Fruit fly (Drosophila melanogaster): ENCODE measurements around the gene Sms.

The Sms gene

dm6 chr3L:12277054-12277879, at the start of gene Sms, which contains the start of gene INPP5E (continued):
- no peak for TF ChIP-seq Antp (GFP tag; optimal IDR thresholded peaks at IDR 0.05)
- peak; percentile 46 for TF ChIP-seq sens (GFP tag)
- no peak for TF ChIP-seq YL-1 (GFP tag; optimal IDR thresholded peaks at IDR 0.05)
- TF ChIP-seq unc-4 (GFP tag; IDR thresholded peaks at IDR 0.05; ENCODE audit: partially characterized antibody), result peak; percentile 82
- TF ChIP-seq ken (GFP tag; IDR thresholded peaks at IDR 0.05), result peak; percentile 49; the same call in 1 of the 3 replicates
- peak; percentile 62 for TF ChIP-seq Ssrp (tag; optimal IDR thresholded peaks at IDR 0.05)
- peak; percentile 73 for TF ChIP-seq trem (tag; optimal IDR thresholded peaks at IDR 0.05)
- no peak for TF ChIP-seq CG15011 (GFP tag; optimal IDR thresholded peaks at IDR 0.05)
- TF ChIP-seq CG6765 (GFP tag; optimal IDR thresholded peaks at IDR 0.05), result no peak
- TF ChIP-seq danr (GFP tag; IDR thresholded peaks at IDR 0.05), result no peak
- TF ChIP-seq CG1529 (GFP tag; optimal IDR thresholded peaks at IDR 0.05), result no peak
- no peak for TF ChIP-seq CG32767 (GFP tag; IDR thresholded peaks at IDR 0.05)
- TF ChIP-seq eve (GFP tag; optimal IDR thresholded peaks at IDR 0.05), result no peak
- no peak for TF ChIP-seq CG10959 (GFP tag; IDR thresholded peaks at IDR 0.05)
- peak; percentile 79 for TF ChIP-seq CG11456 (GFP tag; IDR thresholded peaks at IDR 0.05)
- 0 out of 2 replicates have a peak, but pooled peaks have one; percentile 27 for TF ChIP-seq H2.0 (GFP tag; IDR thresholded peaks at IDR 0.05)
- TF ChIP-seq ind (GFP tag; optimal IDR thresholded peaks at IDR 0.05), result peak; percentile 32
- TF ChIP-seq CG34224 (GFP tag; IDR thresholded peaks at IDR 0.05; ENCODE audit: partially characterized antibody), result peak; percentile 80
- TF ChIP-seq CG15269 (tag; optimal IDR thresholded peaks at IDR 0.05), result peak; percentile 61
- peak; percentile 25 for TF ChIP-seq stwl (tag; optimal IDR thresholded peaks at IDR 0.05)
- no peak for TF ChIP-seq p53 (GFP tag; optimal IDR thresholded peaks at IDR 0.05)
- no peak for TF ChIP-seq pita (GFP tag; optimal IDR thresholded peaks at IDR 0.05)
- TF ChIP-seq schlank (tag; optimal IDR thresholded peaks at IDR 0.05), result no peak
- peak; percentile 44 for TF ChIP-seq HLH54F (GFP tag; optimal IDR thresholded peaks at IDR 0.05)
- no peak for TF ChIP-seq CG2199 (GFP tag; IDR thresholded peaks at IDR 0.05)
- no peak for TF ChIP-seq chm (GFP tag; IDR thresholded peaks at IDR 0.05)
- 0 out of 2 replicates have a peak, but pooled peaks have one; percentile 4 for TF ChIP-seq stc (GFP tag; IDR thresholded peaks at IDR 0.05)
- no peak for TF ChIP-seq Mrtf (GFP tag; IDR thresholded peaks at IDR 0.05)
- TF ChIP-seq ERR (GFP tag; optimal IDR thresholded peaks at IDR 0.05), result no peak
- peak; percentile 44; the same call in 1 of the 2 replicates for TF ChIP-seq CG32772 (GFP tag; IDR thresholded peaks at IDR 0.05)
- peak; percentile 52 for TF ChIP-seq HmgZ (tag; optimal IDR thresholded peaks at IDR 0.05)
- no peak for TF ChIP-seq CG6854 (GFP tag; optimal IDR thresholded peaks at IDR 0.05)
- TF ChIP-seq CG1602 (GFP tag; optimal IDR thresholded peaks at IDR 0.05), result peak; percentile 65
- TF ChIP-seq CG2202 (tag; optimal IDR thresholded peaks at IDR 0.05), result peak; percentile 11
- peak; percentile 13 for TF ChIP-seq gcm (GFP tag; optimal IDR thresholded peaks at IDR 0.05)
- TF ChIP-seq CG17829 (tag; optimal IDR thresholded peaks at IDR 0.05), result peak; percentile 65
- TF ChIP-seq CG18262 (tag; optimal IDR thresholded peaks at IDR 0.05), result peak; percentile 71
- peak; percentile 50 for TF ChIP-seq lab (GFP tag; optimal IDR thresholded peaks at IDR 0.05)
- no peak for TF ChIP-seq bab2 (GFP tag; optimal IDR thresholded peaks at IDR 0.05)
- no peak for TF ChIP-seq Adf1 (GFP tag; IDR thresholded peaks at IDR 0.05)
- no peak for TF ChIP-seq ro (GFP tag; IDR thresholded peaks at IDR 0.05)
- peak; percentile 65 for TF ChIP-seq Sox100B (GFP tag; optimal IDR thresholded peaks at IDR 0.05)
- peak; percentile 86 for TF ChIP-seq Opbp (GFP tag; IDR thresholded peaks at IDR 0.05; ENCODE audit: partially characterized antibody)
- TF ChIP-seq CG3281 (GFP tag; optimal IDR thresholded peaks at IDR 0.05), result peak; percentile 58
- peak; percentile 88 for TF ChIP-seq knrl (GFP tag; IDR thresholded peaks at IDR 0.05; ENCODE audit: partially characterized antibody)
- TF ChIP-seq B-H2 (GFP tag; optimal IDR thresholded peaks at IDR 0.05), result no peak
- TF ChIP-seq CG16815 (GFP tag; optimal IDR thresholded peaks at IDR 0.05), result peak; percentile 54
- no peak for TF ChIP-seq CG5180 (GFP tag; optimal IDR thresholded peaks at IDR 0.05)
- TF ChIP-seq CG7271 (tag; optimal IDR thresholded peaks at IDR 0.05), result peak; percentile 27

Data from whole organism, embryonic.